Worm (Caenorhabditis elegans): ENCODE data around the gene M03E7.3.

M03E7.3 gene

DNA sequence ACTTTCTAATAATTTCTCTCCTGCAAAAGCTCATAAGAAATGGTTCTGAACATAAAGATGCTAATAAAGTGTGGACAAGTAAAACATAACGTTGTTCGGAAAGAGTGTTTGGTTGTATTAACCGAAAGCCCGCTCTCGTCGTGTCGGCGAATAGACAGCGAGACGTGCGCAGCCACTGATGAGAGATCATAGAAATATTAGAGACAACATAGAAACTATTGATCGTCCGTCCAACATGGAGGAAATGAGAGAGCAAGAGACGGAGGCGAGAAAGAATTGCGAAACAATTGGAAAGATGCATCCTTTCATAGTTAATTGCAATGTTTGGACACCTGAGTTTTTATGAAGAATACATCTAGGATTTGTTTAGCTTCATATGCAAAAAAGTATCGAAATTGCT is 34.3 kb upstream of the M03E7.3 start (continued):
- TF ChIP-seq mab-5 (tag; optimal IDR thresholded peaks at IDR 0.05) (peak; percentile 32), nhr-11 (tag; optimal IDR thresholded peaks at IDR 0.05) (no peak)

DNA sequence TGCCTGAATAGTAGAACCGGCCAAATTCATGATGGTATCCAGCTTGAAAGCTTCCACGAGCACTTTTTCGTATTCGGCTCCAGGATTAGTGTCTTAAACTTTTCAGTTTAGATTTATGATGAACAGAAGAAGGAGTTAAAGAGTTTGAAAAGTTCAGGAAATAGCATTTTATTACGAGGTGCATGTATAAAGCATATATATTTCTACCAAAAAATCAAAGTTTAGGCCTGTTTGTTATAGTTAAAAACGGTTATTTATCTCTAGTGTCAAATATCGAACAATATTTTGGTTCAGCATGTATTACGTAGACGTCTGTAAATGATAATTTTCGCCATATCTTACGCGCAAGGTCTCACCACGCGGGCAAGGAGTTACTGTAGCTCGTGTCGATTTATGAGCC is 33.5 kb upstream of the M03E7.3 start, which contains the start of gene klc-2:
klc-2 (minus strand) TSS at position 101 of the 400 bp plus-strand sequence.
- TF ChIP-seq ceh-16 (tag; optimal IDR thresholded peaks at IDR 0.05) (no peak), lin-13 (GFP tag; optimal IDR thresholded peaks at IDR 0.05) (no peak), lsy-2 (tag; optimal IDR thresholded peaks at IDR 0.05) (no peak), elt-3 (tag; optimal IDR thresholded peaks at IDR 0.05) (no peak), nhr-23 (tag; optimal IDR thresholded peaks at IDR 0.05) (no peak)

DNA sequence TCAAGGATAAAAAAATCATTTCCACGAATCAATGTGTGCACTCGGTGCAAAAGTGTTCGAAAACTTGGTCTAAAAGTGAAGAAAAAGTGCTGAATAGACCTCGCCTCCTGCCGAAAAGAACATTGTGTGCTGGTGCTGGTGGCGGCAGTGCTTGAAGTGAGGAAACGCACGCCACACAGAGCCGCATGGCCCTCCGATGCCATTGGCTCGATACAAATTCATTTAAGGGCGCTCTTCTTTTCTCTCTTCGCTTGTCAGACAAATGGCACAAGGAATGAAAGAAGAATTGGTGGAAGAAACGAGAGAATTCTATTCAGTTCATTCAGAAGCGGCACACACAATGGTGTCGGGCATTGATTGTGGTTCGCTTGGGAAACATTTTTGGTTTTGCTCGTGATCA is 32.5 kb upstream of the M03E7.3 start:
- TF ChIP-seq snpc-4 (tag; optimal IDR thresholded peaks at IDR 0.05) (no peak), skn-1 (tag; optimal IDR thresholded peaks at IDR 0.05) (no peak), aly-2 (tag; optimal IDR thresholded peaks at IDR 0.05) (no peak), blmp-1 (tag; optimal IDR thresholded peaks at IDR 0.05; ENCODE audit: insufficient read depth) (no peak), lin-39 (tag; optimal IDR thresholded peaks at IDR 0.05) (no peak), ztf-11 (tag; optimal IDR thresholded peaks at IDR 0.05) (no peak), unc-62 (GFP tag; optimal IDR thresholded peaks at IDR 0.05) (no peak), alr-1 (tag; optimal IDR thresholded peaks at IDR 0.05) (no peak)

DNA sequence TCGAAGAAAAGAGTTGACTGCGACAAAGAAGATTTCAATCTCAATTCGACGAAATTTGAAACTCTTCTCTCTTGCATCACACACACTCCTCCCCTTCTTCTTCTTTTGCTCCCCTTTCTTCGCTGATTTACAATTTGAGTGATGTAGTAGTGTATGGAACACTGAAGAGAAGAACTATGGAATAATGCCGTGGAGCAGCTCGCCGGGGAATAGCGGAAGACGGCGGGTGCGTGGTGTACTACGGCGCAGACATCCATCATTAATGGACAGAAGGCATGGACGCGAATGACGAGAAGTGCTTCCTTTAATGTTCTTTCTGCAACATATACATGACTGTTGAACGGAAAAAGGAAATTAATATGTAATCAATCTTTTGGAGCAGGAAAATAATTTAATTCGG is 32.0 kb upstream of the M03E7.3 start:
- TF ChIP-seq ama-1 (optimal IDR thresholded peaks at IDR 0.05) (peak; percentile 66), lin-13 (GFP tag; optimal IDR thresholded peaks at IDR 0.05) (peak; percentile 24), crh-2 (tag; optimal IDR thresholded peaks at IDR 0.05) (no peak), zag-1 (tag; optimal IDR thresholded peaks at IDR 0.05) (peak; percentile 57), lin-39 (tag; optimal IDR thresholded peaks at IDR 0.05) (no peak), egl-27 (tag; optimal IDR thresholded peaks at IDR 0.05) (no peak), ZK546.5 (tag; optimal IDR thresholded peaks at IDR 0.05) (no peak), mab-5 (tag; optimal IDR thresholded peaks at IDR 0.05) (peak; percentile 55), nhr-77 (tag; optimal IDR thresholded peaks at IDR 0.05) (no peak), mbf-1 (tag; optimal IDR thresholded peaks at IDR 0.05) (no peak), sma-9 (GFP tag; optimal IDR thresholded peaks at IDR 0.05) (no peak), sma-9 (tag; optimal IDR thresholded peaks at IDR 0.05) (no peak), skn-1 (tag; optimal IDR thresholded peaks at IDR 0.05) (no peak), ceh-82 (tag; optimal IDR thresholded peaks at IDR 0.05) (no peak), lin-11 (tag; optimal IDR thresholded peaks at IDR 0.05) (no peak), ztf-11 (tag; optimal IDR thresholded peaks at IDR 0.05) (no peak), nhr-23 (tag; optimal IDR thresholded peaks at IDR 0.05) (no peak), snpc-4 (tag; optimal IDR thresholded peaks at IDR 0.05) (no peak), sma-3 (GFP tag; optimal IDR thresholded peaks at IDR 0.05) (no peak), aly-2 (tag; optimal IDR thresholded peaks at IDR 0.05) (no peak), nhr-11 (tag; optimal IDR thresholded peaks at IDR 0.05) (no peak), ztf-4 (tag; optimal IDR thresholded peaks at IDR 0.05) (peak; percentile 5), unc-55 (GFP tag; optimal IDR thresholded peaks at IDR 0.05) (peak; percentile 16), lsy-2 (tag; optimal IDR thresholded peaks at IDR 0.05) (peak in 1 of 2 experiments; percentile 9)

DNA sequence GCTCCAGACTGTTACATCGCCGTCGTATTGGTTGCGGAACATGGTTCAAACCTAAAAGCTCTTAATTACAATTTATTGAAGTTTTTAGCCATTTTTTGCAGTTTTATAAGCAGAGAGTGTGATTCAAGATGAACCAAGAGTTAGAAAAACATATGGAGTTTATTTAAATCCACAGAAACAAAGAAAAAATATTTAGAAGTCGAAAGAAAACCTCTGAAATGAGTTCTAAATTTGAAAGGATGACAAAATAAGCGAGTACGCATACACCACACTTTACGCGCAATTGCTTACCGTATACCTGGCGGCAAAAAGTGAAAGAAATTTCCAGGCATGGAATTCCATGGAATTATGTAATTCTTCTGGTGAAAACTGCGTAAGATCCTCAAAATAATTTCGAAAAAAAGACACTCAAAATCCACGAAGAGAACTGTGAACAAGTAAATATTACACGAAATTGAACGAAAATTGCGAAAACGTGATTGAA is 30.5 kb upstream of the M03E7.3 start, which contains the start of gene pas-6:
pas-6 (minus strand) TSS at position 51 of the 484 bp plus-strand sequence.
- TF ChIP-seq nhr-21 (tag; optimal IDR thresholded peaks at IDR 0.05), result no peak
- no peak for TF ChIP-seq zag-1 (tag; optimal IDR thresholded peaks at IDR 0.05)
- TF ChIP-seq crh-2 (tag; optimal IDR thresholded peaks at IDR 0.05), result peak; percentile 1
- peak; percentile 88 to 98 for TF ChIP-seq lsy-2 (tag; optimal IDR thresholded peaks at IDR 0.05)
- TF ChIP-seq nhr-129 (tag; optimal IDR thresholded peaks at IDR 0.05), result peak; percentile 62
- peak; percentile 64 for TF ChIP-seq skn-1 (tag; optimal IDR thresholded peaks at IDR 0.05)
- TF ChIP-seq ztf-4 (tag; optimal IDR thresholded peaks at IDR 0.05), result no peak
- TF ChIP-seq gmeb-1 (tag; optimal IDR thresholded peaks at IDR 0.05), result peak; percentile 2
- TF ChIP-seq C34F6.9 (tag; optimal IDR thresholded peaks at IDR 0.05), result peak; percentile 49
- no peak for TF ChIP-seq mab-5 (tag; optimal IDR thresholded peaks at IDR 0.05)
- TF ChIP-seq unc-55 (GFP tag; optimal IDR thresholded peaks at IDR 0.05), result peak; percentile 62
- no peak for TF ChIP-seq ztf-1 (GFP tag; conservative IDR thresholded peaks at IDR 0.05)
- TF ChIP-seq nhr-25 (tag; optimal IDR thresholded peaks at IDR 0.05), result no peak

Data from whole organism, L2 larva.